Worm (Caenorhabditis elegans): ENCODE data around the gene K01B6.3.

DNA sequence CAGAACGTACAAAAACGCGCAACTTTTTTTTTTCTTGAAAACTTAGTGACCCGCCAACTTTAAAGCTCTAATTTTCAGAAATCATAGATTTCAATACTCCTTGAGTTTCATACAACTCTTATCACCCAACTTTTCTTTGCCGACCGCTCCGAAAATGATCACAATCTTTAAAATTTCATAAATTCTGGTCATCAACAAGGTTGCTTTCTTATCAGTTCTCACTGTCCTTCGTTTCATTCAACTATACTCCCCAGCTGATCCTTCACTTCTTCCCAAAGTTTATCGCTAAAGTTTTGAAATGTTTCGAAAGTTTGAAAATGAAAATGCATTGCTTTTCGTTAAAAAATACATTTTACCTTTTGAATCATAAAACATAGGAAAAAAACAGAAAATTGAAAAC lies 44.2 kb upstream of the K01B6.3 start:
- TF ChIP-seq ets-7 (tag; optimal IDR thresholded peaks at IDR 0.05) (no peak), flt-1 (GFP tag; IDR thresholded peaks at IDR 0.05) (no peak), ama-1 (optimal IDR thresholded peaks at IDR 0.05) (no peak), ceh-13 (GFP tag; optimal IDR thresholded peaks at IDR 0.05) (no peak), hnd-1 (tag; optimal IDR thresholded peaks at IDR 0.05) (no peak), scrt-1 (GFP tag; IDR thresholded peaks at IDR 0.05) (no peak), aly-1 (tag; optimal IDR thresholded peaks at IDR 0.05) (no peak)

All from whole organism, early embryonic.